Worm (Caenorhabditis elegans): ENCODE results near the gene T14G8.2.

- TF ChIP-seq him-1 (tag; optimal IDR thresholded peaks at IDR 0.05), result no peak
- TF ChIP-seq W03F9.2 (tag; optimal IDR thresholded peaks at IDR 0.05), result no peak
- no peak for TF ChIP-seq dao-5 (tag; optimal IDR thresholded peaks at IDR 0.05)
These were observed 3.7 kb upstream of the T14G8.2 start for ce11 chrX:12854135-12854534.

Measured in whole organism, L4/young adult.